Fruit fly (Drosophila melanogaster): ENCODE results near the gene CG43965.

The CG43965 gene

DNA sequence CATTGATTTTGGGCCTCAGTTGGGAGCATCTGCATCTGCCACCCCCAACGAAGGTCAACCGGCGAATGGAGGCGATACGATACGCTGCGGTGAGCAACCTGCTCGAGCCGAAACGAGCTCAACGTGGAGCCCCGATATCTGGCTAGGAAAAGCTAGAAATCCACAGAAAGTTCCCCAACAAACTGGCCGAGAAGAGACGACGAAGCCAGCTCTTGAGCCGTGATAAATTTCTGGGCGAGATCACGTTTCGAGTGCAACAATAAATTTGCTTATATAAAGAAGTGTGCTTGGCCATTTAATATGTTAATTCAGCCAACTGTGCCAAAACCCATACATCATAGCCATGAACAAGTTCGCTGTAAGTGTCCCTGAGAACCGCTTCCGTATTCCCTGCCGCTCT, 4.0 kb upstream of the CG43965 start, which contains the start of gene Cp19:
TSS of gene Cp19 (plus strand) at position 301 of the 400 bp plus-strand sequence.
- TF ChIP-seq CG7556 (GFP tag; optimal IDR thresholded peaks at IDR 0.05): no peak
- TF ChIP-seq NfI (GFP tag; optimal IDR thresholded peaks at IDR 0.05): no peak
- TF ChIP-seq CG2875 (GFP tag; optimal IDR thresholded peaks at IDR 0.05): no peak
- no peak for TF ChIP-seq CG2129 (GFP tag; IDR thresholded peaks at IDR 0.05; ENCODE audit: partially characterized antibody)
- TF ChIP-seq tup (GFP tag; optimal IDR thresholded peaks at IDR 0.05): no peak
- TF ChIP-seq pho (GFP tag; optimal IDR thresholded peaks at IDR 0.05): no peak
- TF ChIP-seq CG6683 (GFP tag; optimal IDR thresholded peaks at IDR 0.05): no peak
- no peak for TF ChIP-seq CG16863 (GFP tag; optimal IDR thresholded peaks at IDR 0.05)
- TF ChIP-seq kah (GFP tag; optimal IDR thresholded peaks at IDR 0.05): no peak
- no peak for TF ChIP-seq CG4854 (GFP tag; optimal IDR thresholded peaks at IDR 0.05)
- no peak for TF ChIP-seq Optix (GFP tag; IDR thresholded peaks at IDR 0.05)
- no peak for TF ChIP-seq ems (GFP tag; optimal IDR thresholded peaks at IDR 0.05)
- TF ChIP-seq GATAe (GFP tag; conservative IDR thresholded peaks at IDR 0.05): no peak
- TF ChIP-seq CHES-1-like (GFP tag; optimal IDR thresholded peaks at IDR 0.05): no peak
- no peak for TF ChIP-seq sisA (GFP tag; IDR thresholded peaks at IDR 0.05)

- TF ChIP-seq CG7271 (tag; optimal IDR thresholded peaks at IDR 0.05) (no peak), Pdp1 (GFP tag; optimal IDR thresholded peaks at IDR 0.05) (no peak), CG8944 (GFP tag; optimal IDR thresholded peaks at IDR 0.05) (no peak), CG11247 (GFP tag; IDR thresholded peaks at IDR 0.05) (no peak)
These were observed 2.6 kb upstream of the CG43965 start, which contains the start of gene Cp15 for dm6 chr3L:8728181-8728580. Cp15 (plus strand) TSS chr3L:8728481.

DNA sequence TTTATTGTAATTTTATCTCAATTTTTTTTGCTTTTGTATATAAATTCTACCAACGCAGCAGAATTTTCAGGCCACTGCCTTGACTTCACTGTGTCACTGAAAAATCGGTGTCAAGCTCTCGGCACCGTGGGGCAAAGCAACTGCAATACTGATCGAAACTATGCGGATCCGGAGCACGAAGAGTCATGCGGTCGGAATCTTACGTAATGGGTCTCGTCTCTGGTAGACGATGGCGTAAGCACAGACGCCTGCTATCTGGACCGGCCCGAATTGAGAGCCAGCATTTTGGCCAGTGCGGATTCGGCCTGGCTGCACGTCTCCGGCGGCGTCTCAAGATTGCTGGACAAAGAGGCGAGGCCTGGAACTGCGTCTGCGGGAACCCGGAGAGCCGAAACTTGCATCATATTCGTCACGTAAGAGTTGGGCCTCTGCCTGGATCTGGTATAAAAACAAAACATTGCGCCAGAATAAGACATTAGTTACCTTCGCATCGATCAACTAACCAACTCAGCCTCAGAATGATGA, 805 bp upstream of the CG43965 start, which contains the start of gene Cp18:
TSS of gene Cp18 (plus strand) at position 475 of the 525 bp plus-strand sequence.
- peak; percentile 53 for TF ChIP-seq Med (GFP tag)
- no peak for TF ChIP-seq CG7839 (tag; optimal IDR thresholded peaks at IDR 0.05)
- TF ChIP-seq ci (GFP tag; IDR thresholded peaks at IDR 0.05): peak; percentile 43; the same call in 1 of the 3 replicates
- TF ChIP-seq Pdp1 (GFP tag; optimal IDR thresholded peaks at IDR 0.05): peak in 1 of 2 experiments; percentile 67
- TF ChIP-seq CG12219 (GFP tag; optimal IDR thresholded peaks at IDR 0.05): no peak
- no peak for TF ChIP-seq rib (GFP tag; IDR thresholded peaks at IDR 0.05)

- no peak for TF ChIP-seq da (GFP tag; optimal IDR thresholded peaks at IDR 0.05)
- no peak for TF ChIP-seq CG17361 (GFP tag; IDR thresholded peaks at IDR 0.05)
- TF ChIP-seq gcm2 (GFP tag; optimal IDR thresholded peaks at IDR 0.05): no peak
- no peak for TF ChIP-seq CG42726 (GFP tag; IDR thresholded peaks at IDR 0.05; ENCODE audit: partially characterized antibody)
- TF ChIP-seq NFAT (GFP tag; IDR thresholded peaks at IDR 0.05): no peak
- no peak for TF ChIP-seq CG17912 (GFP tag; optimal IDR thresholded peaks at IDR 0.05)
- no peak for TF ChIP-seq Hmr (GFP tag; optimal IDR thresholded peaks at IDR 0.05)
- no peak for TF ChIP-seq CG8281 (tag; optimal IDR thresholded peaks at IDR 0.05)
- no peak for TF ChIP-seq btn (GFP tag; optimal IDR thresholded peaks at IDR 0.05)
- no peak for TF ChIP-seq CG11560 (tag; IDR thresholded peaks at IDR 0.05)
- TF ChIP-seq CG31365 (tag; optimal IDR thresholded peaks at IDR 0.05): no peak
- TF ChIP-seq CG17328 (GFP tag; IDR thresholded peaks at IDR 0.05): no peak
These were observed 322 bp downstream of the CG43965 start for dm6 chr3L:8725252-8725651.
